Fruit fly (Drosophila melanogaster) Kc167 (cell line): ENCODE data around the gene CG7872.

Source experiments
- psq ChIP-seq: fragments of >200 bp; optimal IDR thresholded peaks from 2 replicates; lab custom pipeline; 2017; ENCODE audit warnings: missing external identifiers
- ttk ChIP-seq: sonication (Bioruptor generic); optimal IDR thresholded peaks from 2 replicates; lab custom pipeline; 2017; ENCODE audit warnings: missing external identifiers

- TF ChIP-seq ttk (lab: Kevin White, UChicago) (no peak), psq (no peak)
Measured at dm6 chrX:15626279-15626678, 48.3 kb downstream of the CG7872 start.
